Worm (Caenorhabditis elegans): ENCODE measurements around the gene R11H6.4.

DNA sequence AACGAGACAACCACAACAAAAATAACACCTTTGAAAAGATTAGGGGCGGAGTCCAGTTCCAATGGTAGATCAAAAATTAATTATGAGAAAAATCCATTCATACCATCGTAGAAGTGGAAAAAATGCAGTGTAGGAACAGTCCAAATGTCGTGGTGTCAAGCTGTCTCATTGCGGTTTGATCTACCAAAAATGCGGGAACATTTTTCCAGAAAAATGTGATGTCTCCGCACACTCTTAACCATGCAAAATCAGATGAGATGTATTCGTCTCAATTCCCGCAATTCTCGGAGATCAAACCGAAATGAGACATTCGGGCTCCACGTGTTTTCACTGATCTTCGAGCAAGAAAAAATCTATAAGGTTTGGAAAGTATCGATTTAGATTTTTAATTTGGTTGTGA is 15.6 kb upstream of the R11H6.4 start:
- TF ChIP-seq unc-39 (tag; optimal IDR thresholded peaks at IDR 0.05) = no peak
- TF ChIP-seq F13H6.1 (tag; optimal IDR thresholded peaks at IDR 0.05) = no peak
- TF ChIP-seq snpc-4 (tag; optimal IDR thresholded peaks at IDR 0.05) = no peak
- TF ChIP-seq fos-1 (tag; optimal IDR thresholded peaks at IDR 0.05) = no peak
